Worm (Caenorhabditis elegans): Measurements from ENCODE around the gene Y48B6A.1.

DNA sequence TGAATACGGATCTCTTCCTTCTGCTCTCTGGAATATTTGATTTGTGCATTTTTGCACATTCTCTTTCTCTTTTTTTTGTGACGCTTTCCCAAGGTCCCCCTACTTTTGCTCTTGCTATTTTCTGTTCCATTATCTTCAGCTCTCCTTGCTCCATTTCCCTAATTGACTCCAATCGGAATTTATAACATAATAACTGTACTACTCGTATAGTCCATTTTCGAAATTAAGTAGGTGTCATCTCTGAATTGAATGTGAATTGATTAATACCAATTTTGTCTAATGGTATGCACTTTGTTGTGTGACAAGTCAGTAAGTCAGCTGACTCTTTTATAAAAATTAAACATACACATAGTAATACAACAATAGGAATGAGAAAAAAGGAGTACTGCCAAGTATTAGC, 41.8 kb upstream of the Y48B6A.1 start:
- no peak for TF ChIP-seq ceh-39 (tag; optimal IDR thresholded peaks at IDR 0.05)
- no peak for TF ChIP-seq ztf-11 (tag; optimal IDR thresholded peaks at IDR 0.05)
- no peak for TF ChIP-seq blmp-1 (tag; optimal IDR thresholded peaks at IDR 0.05)
- no peak for TF ChIP-seq elt-1 (tag; optimal IDR thresholded peaks at IDR 0.05; ENCODE audit: borderline replicate concordance, insufficient read depth)
- TF ChIP-seq mls-2 (tag; optimal IDR thresholded peaks at IDR 0.05) = no peak
- TF ChIP-seq lsy-2 (tag; optimal IDR thresholded peaks at IDR 0.05) = no peak
- no peak for TF ChIP-seq mab-5 (tag; optimal IDR thresholded peaks at IDR 0.05)
- TF ChIP-seq nhr-76 (tag; optimal IDR thresholded peaks at IDR 0.05) = no peak
- no peak for TF ChIP-seq elt-3 (tag; optimal IDR thresholded peaks at IDR 0.05)
- TF ChIP-seq nhr-237 (tag; optimal IDR thresholded peaks at IDR 0.05) = no peak

All from whole organism, mixed stage, embryonic.